Worm (Caenorhabditis elegans) whole organism, L2 larva: Measurements from ENCODE around the gene erp-44.3.

Source experiments
- C34F6.9 ChIP-seq: fragments of 150-350 bp; optimal IDR thresholded peaks from 2 replicates; lab custom pipeline; 2014; ENCODE audit warnings: missing biosample characterization, missing genetic modification characterization
- F13H6.1 ChIP-seq: sonication (generic microtip); optimal IDR thresholded peaks from 2 replicates; lab custom pipeline; 2016; ENCODE audit warnings: missing genetic modification characterization, missing compliant biosample characterization
- R02D3.7 ChIP-seq: fragments of 150-350 bp; optimal IDR thresholded peaks from 2 replicates; lab custom pipeline; 2014; ENCODE audit warnings: missing biosample characterization, missing genetic modification characterization
- ZK546.5 ChIP-seq: sonication (generic microtip); optimal IDR thresholded peaks from 2 replicates; lab custom pipeline; 2017; ENCODE audit warnings: missing biosample characterization, missing genetic modification characterization
- ama-1 ChIP-seq: fragments of 150-350 bp; optimal IDR thresholded peaks from 2 replicates; lab custom pipeline; 2018; ENCODE audit warnings: inconsistent platforms
- blmp-1 ChIP-seq: sonication (generic microtip); optimal IDR thresholded peaks from 2 replicates; lab custom pipeline; 2017; ENCODE audit warnings: missing genetic modification characterization, mild to moderate bottlenecking, missing compliant biosample characterization, antibody characterized with exemption, moderate library complexity; ENCODE audit not compliant: insufficient read depth
- ceh-82 ChIP-seq: fragments of 150-350 bp; optimal IDR thresholded peaks from 2 replicates; lab custom pipeline; 2014; ENCODE audit warnings: missing biosample characterization, missing genetic modification characterization
- crh-2 ChIP-seq: sonication (generic microtip); optimal IDR thresholded peaks from 2 replicates; lab custom pipeline; 2017; ENCODE audit warnings: missing biosample characterization, missing genetic modification characterization
- dmd-4 ChIP-seq: sonication (generic microtip); optimal IDR thresholded peaks from 2 replicates; lab custom pipeline; 2017; ENCODE audit warnings: missing biosample characterization, missing genetic modification characterization
- egl-27 ChIP-seq: sonication (generic microtip); optimal IDR thresholded peaks from 3 replicates; lab custom pipeline; 2017; ENCODE audit warnings: missing biosample characterization, missing genetic modification reagents, missing genetic modification characterization
- elt-1 ChIP-seq: fragments of 150-350 bp; optimal IDR thresholded peaks from 2 replicates; lab custom pipeline; 2014; ENCODE audit warnings: missing biosample characterization, missing genetic modification characterization
- fos-1 ChIP-seq: fragments of 150-350 bp; optimal IDR thresholded peaks from 2 replicates; lab custom pipeline; 2014; ENCODE audit warnings: missing biosample characterization, missing genetic modification characterization
- gmeb-1 ChIP-seq: fragments of 150-350 bp; optimal IDR thresholded peaks from 2 replicates; lab custom pipeline; 2014; ENCODE audit warnings: missing biosample characterization, missing genetic modification characterization
- lin-11 ChIP-seq: fragments of 150-350 bp; sonication (generic microtip); optimal IDR thresholded peaks from 2 replicates; lab custom pipeline; 2014; ENCODE audit warnings: missing biosample characterization, missing genetic modification characterization, inconsistent platforms, mixed read lengths
- lin-13 ChIP-seq: fragments of 150-350 bp; optimal IDR thresholded peaks from 2 replicates; lab custom pipeline; 2014; ENCODE audit warnings: missing biosample characterization, missing genetic modification reagents, missing genetic modification characterization
- lsy-2 ChIP-seq, 2 experiments: fragments of 150-350 bp in 1 of 2; sonication (generic microtip) in 1 of 2; optimal IDR thresholded peaks; 2 replicates each; lab custom pipeline; 2014 to 2017; ENCODE audit warnings: missing biosample characterization in 2 of 2, missing genetic modification characterization in 2 of 2
- mab-5 ChIP-seq: fragments of 150-350 bp; optimal IDR thresholded peaks from 2 replicates; lab custom pipeline; 2014; ENCODE audit warnings: missing biosample characterization, missing genetic modification characterization
- mdl-1 ChIP-seq, 2 experiments: fragments of 150-350 bp in 1 of 2; sonication (generic microtip) in 1 of 2; optimal IDR thresholded peaks; 2 replicates each; lab custom pipeline; 2017; ENCODE audit warnings: missing biosample characterization in 2 of 2, missing genetic modification characterization in 2 of 2
- nhr-10 ChIP-seq: sonication (generic microtip); optimal IDR thresholded peaks from 2 replicates; lab custom pipeline; 2017; ENCODE audit warnings: missing biosample characterization, missing genetic modification characterization
- nhr-11 ChIP-seq: fragments of 150-350 bp; optimal IDR thresholded peaks from 2 replicates; lab custom pipeline; 2014; ENCODE audit warnings: missing biosample characterization, missing genetic modification characterization
- nhr-25 ChIP-seq: fragments of 150-350 bp; sonication (generic microtip); optimal IDR thresholded peaks from 3 replicates; lab custom pipeline; 2014; ENCODE audit warnings: missing biosample characterization, missing genetic modification characterization
- nhr-6 ChIP-seq: fragments of 150-350 bp; optimal IDR thresholded peaks from 2 replicates; lab custom pipeline; 2014; ENCODE audit warnings: missing biosample characterization, missing genetic modification characterization
- nhr-77 ChIP-seq: fragments of 150-350 bp; optimal IDR thresholded peaks from 2 replicates; lab custom pipeline; 2014; ENCODE audit warnings: missing biosample characterization, missing genetic modification characterization
- sem-4 ChIP-seq: fragments of 150-350 bp; optimal IDR thresholded peaks from 2 replicates; lab custom pipeline; 2014; ENCODE audit warnings: missing biosample characterization, missing genetic modification reagents, missing genetic modification characterization
- skn-1 ChIP-seq: sonication (generic microtip); optimal IDR thresholded peaks from 2 replicates; lab custom pipeline; 2017; ENCODE audit warnings: missing biosample characterization, missing genetic modification characterization
- sma-3 ChIP-seq: sonication (generic microtip); optimal IDR thresholded peaks from 2 replicates; lab custom pipeline; 2016; ENCODE audit warnings: missing genetic modification reagents, missing genetic modification characterization, missing compliant biosample characterization
- sma-9 ChIP-seq, 2 experiments: fragments of 150-350 bp in 1 of 2; sonication (generic microtip) in 1 of 2; optimal IDR thresholded peaks; 2 replicates each; lab custom pipeline; 2014 to 2016; ENCODE audit warnings: missing genetic modification characterization in 2 of 2, mild to moderate bottlenecking in 1 of 2, missing biosample characterization in 1 of 2, missing compliant biosample characterization in 1 of 2, missing genetic modification reagents in 1 of 2, moderate library complexity in 1 of 2
- snpc-4 ChIP-seq: fragments of 150-350 bp; optimal IDR thresholded peaks from 2 replicates; lab custom pipeline; 2014; ENCODE audit warnings: missing biosample characterization, missing genetic modification characterization
- unc-55 ChIP-seq: fragments of 150-350 bp; sonication (generic microtip); optimal IDR thresholded peaks from 3 replicates; lab custom pipeline; 2014; ENCODE audit warnings: missing biosample characterization, missing genetic modification reagents, missing genetic modification characterization
- unc-62 ChIP-seq: fragments of 150-350 bp; optimal IDR thresholded peaks from 2 replicates; lab custom pipeline; 2014; ENCODE audit warnings: missing biosample characterization, missing genetic modification reagents, missing genetic modification characterization
- zag-1 ChIP-seq: fragments of 150-350 bp; optimal IDR thresholded peaks from 2 replicates; lab custom pipeline; 2014; ENCODE audit warnings: missing biosample characterization, missing genetic modification characterization
- ztf-1 ChIP-seq: fragments of 200-800 bp; sonication (Bioruptor generic); conservative IDR thresholded peaks from 2 replicates; pipeline ENCODE4 v1.3.6; 2022; ENCODE audit warnings: missing genetic modification characterization, missing compliant biosample characterization
- ztf-4 ChIP-seq: fragments of 150-350 bp; optimal IDR thresholded peaks from 2 replicates; lab custom pipeline; 2014; ENCODE audit warnings: missing biosample characterization, missing genetic modification characterization

erp-44.3 gene

DNA sequence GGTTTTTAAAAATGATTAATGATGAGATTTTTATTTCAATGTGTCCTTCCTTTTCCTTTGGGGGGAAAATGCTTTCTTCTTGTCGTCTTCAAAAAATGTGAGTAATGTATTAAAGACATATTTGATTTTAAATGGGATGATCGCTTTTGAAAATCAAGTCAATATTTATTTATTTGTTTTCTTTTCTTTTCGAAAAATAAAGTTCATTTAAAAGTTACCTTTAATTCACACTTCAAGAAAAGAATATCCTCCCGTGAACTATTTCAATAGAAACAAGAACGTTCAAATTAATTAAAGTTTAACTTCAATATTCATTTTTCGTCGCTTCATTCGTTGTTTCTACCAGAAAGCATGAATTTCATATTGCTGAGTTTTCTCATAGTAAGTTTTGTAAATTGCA lies 7.0 kb upstream of the erp-44.3 start, which contains the start of gene irld-8:
TSS of gene irld-8 (plus strand) at position 301 of the 400 bp plus-strand sequence.
- no peak for TF ChIP-seq skn-1 (tag; lab: Kevin White, UChicago)
- no peak for TF ChIP-seq F13H6.1 (tag; lab: Kevin White, UChicago)
- no peak for TF ChIP-seq ztf-4
- no peak for TF ChIP-seq nhr-11 (tag; lab: Kevin White, UChicago)
- TF ChIP-seq R02D3.7 = no peak
- no peak for TF ChIP-seq dmd-4
- no peak for TF ChIP-seq nhr-77 (tag; lab: Kevin White, UChicago)
- TF ChIP-seq crh-2 (tag; lab: Kevin White, UChicago) = no peak
- TF ChIP-seq sma-9 (GFP tag; optimal IDR thresholded peaks at IDR 0.05; lab: Kevin White, UChicago) = no peak
- no peak for TF ChIP-seq sma-9 (tag; optimal IDR thresholded peaks at IDR 0.05; lab: Kevin White, UChicago)
- TF ChIP-seq snpc-4 = no peak
- TF ChIP-seq gmeb-1 = no peak
- no peak for TF ChIP-seq blmp-1 (tag; lab: Kevin White, UChicago)
- no peak for TF ChIP-seq ceh-82 (tag; lab: Kevin White, UChicago)
- no peak for TF ChIP-seq mab-5

DNA sequence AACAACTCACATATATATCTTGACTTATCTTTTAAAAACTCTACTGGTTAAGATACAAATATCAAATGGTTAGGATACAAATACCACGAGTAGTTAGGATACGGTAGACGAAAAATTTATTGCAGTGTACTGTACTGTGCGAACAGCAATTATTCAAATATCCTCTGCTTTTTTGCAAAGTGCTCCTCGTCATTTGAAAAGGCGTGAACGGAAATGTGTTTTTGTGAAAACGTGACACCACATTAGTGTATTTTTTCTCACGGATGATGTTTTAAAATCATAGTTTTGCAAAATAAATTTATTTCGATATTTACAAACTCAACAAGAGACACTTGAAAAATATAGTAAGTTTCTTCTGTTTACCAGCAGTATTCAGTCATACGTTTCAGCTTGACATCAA lies 3.7 kb upstream of the erp-44.3 start, which contains the start of gene F42G8.8:
TSS of gene F42G8.8 (plus strand) at position 301 of the 400 bp plus-strand sequence.
- TF ChIP-seq sma-3 (no peak), egl-27 (tag; lab: Kevin White, UChicago) (no peak), nhr-10 (no peak), nhr-25 (tag; lab: Kevin White, UChicago) (no peak), unc-62 (GFP tag; lab: Kevin White, UChicago) (no peak), crh-2 (tag; lab: Kevin White, UChicago) (no peak), ZK546.5 (no peak), nhr-6 (tag; lab: Kevin White, UChicago) (no peak), lin-11 (tag; lab: Kevin White, UChicago) (no peak), ama-1 (lab: Kevin White, UChicago) (no peak), ztf-1 (GFP tag; lab: Robert Waterston, UW) (no peak)

DNA sequence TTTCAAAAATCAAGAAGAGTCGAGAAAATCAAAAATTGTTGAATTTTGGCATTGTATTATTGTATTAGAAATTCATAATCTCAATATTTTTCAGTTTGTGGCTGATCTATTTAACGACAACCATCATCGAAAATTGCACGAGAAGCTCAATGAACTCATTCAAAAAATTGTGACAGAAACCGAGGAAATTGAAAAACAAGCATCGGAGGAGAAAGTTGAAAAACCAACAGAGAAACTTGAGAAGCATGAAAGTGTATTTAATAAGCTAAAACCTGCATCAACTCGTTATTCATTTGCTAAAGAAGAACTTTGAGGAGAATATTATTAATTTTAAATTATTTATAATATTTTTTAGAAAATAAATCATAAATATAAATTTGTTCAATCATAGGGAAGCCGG lies 4.5 kb downstream of the erp-44.3 start, which contains the start of gene ceph-41:
TSS of gene ceph-41 (plus strand) at position 301 of the 400 bp plus-strand sequence.
- TF ChIP-seq unc-55 (GFP tag; lab: Kevin White, UChicago) = no peak
- TF ChIP-seq gmeb-1 = no peak
- TF ChIP-seq sem-4 (tag; lab: Kevin White, UChicago) = no peak
- TF ChIP-seq sma-9 (GFP tag; optimal IDR thresholded peaks at IDR 0.05; lab: Kevin White, UChicago) = no peak
- TF ChIP-seq sma-9 (tag; optimal IDR thresholded peaks at IDR 0.05; lab: Kevin White, UChicago) = no peak
- no peak for TF ChIP-seq mab-5
- no peak for TF ChIP-seq lsy-2 (tag; optimal IDR thresholded peaks at IDR 0.05; lab: Kevin White, UChicago)
- no peak for TF ChIP-seq zag-1
- TF ChIP-seq F13H6.1 (tag; lab: Kevin White, UChicago) = no peak
- no peak for TF ChIP-seq mdl-1 (tag; optimal IDR thresholded peaks at IDR 0.05; lab: Kevin White, UChicago)
- no peak for TF ChIP-seq lin-11 (tag; lab: Kevin White, UChicago)
- TF ChIP-seq C34F6.9 = no peak

DNA sequence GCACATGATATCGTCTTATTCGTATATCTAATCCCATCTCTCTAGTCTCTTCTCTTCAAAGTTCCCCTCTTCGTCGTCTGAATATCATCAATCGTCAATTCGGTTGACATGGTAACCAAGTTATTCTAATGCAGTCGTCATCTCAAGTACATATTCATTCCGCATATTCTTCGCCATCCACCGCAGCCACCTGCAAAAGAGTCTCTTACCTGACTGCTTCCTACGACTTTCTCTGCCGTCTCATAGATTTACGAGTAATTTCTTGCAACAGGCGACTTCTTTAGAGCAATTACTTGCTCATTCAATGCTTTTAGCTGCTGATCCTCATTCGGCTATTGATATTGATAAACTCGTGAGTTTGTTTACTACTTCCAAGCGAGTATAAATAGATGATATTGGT lies 5.0 kb downstream of the erp-44.3 start:
- TF ChIP-seq elt-1 (no peak), sma-9 (GFP tag; optimal IDR thresholded peaks at IDR 0.05; lab: Kevin White, UChicago) (no peak), sma-9 (tag; optimal IDR thresholded peaks at IDR 0.05; lab: Kevin White, UChicago) (no peak), sma-3 (no peak), lin-13 (no peak), fos-1 (tag; lab: Kevin White, UChicago) (no peak), nhr-6 (tag; lab: Kevin White, UChicago) (no peak)

DNA sequence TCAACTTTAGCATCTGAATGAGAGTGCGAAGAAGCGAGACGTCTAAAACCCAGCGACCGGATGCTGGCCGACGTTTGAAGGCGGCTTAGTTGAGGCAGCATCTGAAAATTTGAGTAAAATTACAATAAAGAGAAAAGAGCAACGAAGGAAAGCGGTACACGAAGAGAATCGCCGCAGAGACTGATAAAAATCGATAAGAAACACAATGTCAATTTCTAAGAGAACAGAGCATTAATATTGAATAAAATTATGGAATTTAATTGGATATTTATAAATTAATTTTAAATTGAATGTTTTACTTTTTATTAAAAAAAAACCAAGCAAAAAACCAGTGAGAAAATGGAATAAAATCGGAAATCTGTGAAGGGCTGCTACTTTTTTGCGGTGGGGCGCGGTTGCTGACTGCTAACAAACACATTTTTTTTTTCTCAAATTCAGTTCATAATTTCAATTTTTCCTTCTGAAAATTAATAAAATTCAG lies 7.7 kb downstream of the erp-44.3 start, which contains the start of the genes ndub-11 and moc-3:
TSS of gene ndub-11 (minus strand) at position 101 of the 481 bp plus-strand sequence.
TSS of gene moc-3 (plus strand) at position 431 of the 481 bp plus-strand sequence.
- TF ChIP-seq unc-55 (GFP tag; lab: Kevin White, UChicago) (peak; percentile 29), ztf-4 (no peak), C34F6.9 (peak; percentile 29), R02D3.7 (no peak)
